Fruit fly (Drosophila melanogaster) whole organism, adult: ENCODE data around the gene lwr.

Experiments
- CG11617 ChIP-seq: fragments of 200-800 bp; sonication (Bioruptor generic); optimal IDR thresholded peaks from 2 replicates; lab custom pipeline; 2017; ENCODE audit warnings: mild to moderate bottlenecking, missing biosample characterization, missing genetic modification reagents, missing genetic modification characterization
- CG12768 ChIP-seq: fragments of 200-800 bp; sonication (Bioruptor generic); optimal IDR thresholded peaks from 2 replicates; lab custom pipeline; 2017; ENCODE audit warnings: missing biosample characterization, missing genetic modification characterization, mild to moderate bottlenecking, moderate library complexity, missing genetic modification reagents
- CG14711 ChIP-seq: fragments of 200-800 bp; sonication (Bioruptor generic); optimal IDR thresholded peaks from 2 replicates; lab custom pipeline; 2018; ENCODE audit warnings: missing biosample characterization, mild to moderate bottlenecking, missing genetic modification characterization, moderate library complexity
- CG1620 ChIP-seq: fragments of 200-800 bp; sonication (Bioruptor generic); optimal IDR thresholded peaks from 2 replicates; lab custom pipeline; 2016; ENCODE audit warnings: missing biosample characterization, missing genetic modification characterization
- CG5204 ChIP-seq: fragments of 200-800 bp; sonication (Bioruptor generic); optimal IDR thresholded peaks from 2 replicates; lab custom pipeline; 2016; ENCODE audit warnings: missing biosample characterization, missing genetic modification characterization
- bab1 ChIP-seq: fragments of 200-800 bp; sonication (Bioruptor generic); optimal IDR thresholded peaks from 3 replicates; lab custom pipeline; 2019; ENCODE audit warnings: missing biosample characterization, mild to moderate bottlenecking, missing genetic modification characterization, moderate library complexity
- cnc ChIP-seq, 2 experiments: fragments of >200 bp; optimal IDR thresholded peaks; 2 replicates each; lab custom pipeline; 2017
- kay ChIP-seq: fragments of 200-800 bp; sonication (Bioruptor generic); peaks from one replicate; lab custom pipeline; 2016; ENCODE audit warnings: missing biosample characterization, missing genetic modification characterization, borderline replicate concordance
- pad ChIP-seq: fragments of 200-800 bp; sonication (Bioruptor generic); optimal IDR thresholded peaks from 3 replicates; lab custom pipeline; 2017; ENCODE audit warnings: missing biosample characterization, missing genetic modification characterization, mild to moderate bottlenecking, moderate library complexity, missing genetic modification reagents

dm6 chr2L:549637-550036, 7.3 kb upstream of the lwr start:
- TF ChIP-seq CG5204 (GFP tag; lab: Kevin White, UChicago): no peak
- no peak for TF ChIP-seq CG12768
- no peak for TF ChIP-seq pad (GFP tag; lab: Kevin White, UChicago)
- TF ChIP-seq CG1620 (GFP tag; lab: Kevin White, UChicago): no peak
- no peak for TF ChIP-seq CG14711
- no peak for TF ChIP-seq bab1 (GFP tag; lab: Kevin White, UChicago)
- no peak for TF ChIP-seq kay (GFP tag; lab: Kevin White, UChicago)
- no peak for TF ChIP-seq CG11617 (GFP tag; lab: Kevin White, UChicago)
- TF ChIP-seq cnc (optimal IDR thresholded peaks at IDR 0.05; lab: Kevin White, UChicago): no peak
